Fruit fly (Drosophila melanogaster) whole organism, embryonic: ENCODE results near the gene CG9970.

Experiments
- vnd ChIP-seq: fragments of 200-800 bp; sonication (Bioruptor generic); IDR thresholded peaks from 3 replicates; pipeline ENCODE4 v1.3.6; 2022; ENCODE audit warnings: missing biosample characterization, missing genetic modification characterization; ENCODE audit not compliant: partially characterized antibody
- wor ChIP-seq: fragments of 200-800 bp; sonication (Bioruptor generic); IDR thresholded peaks from 2 replicates; pipeline ENCODE4 v1.3.6; 2022; ENCODE audit warnings: missing biosample characterization, missing genetic modification characterization

DNA sequence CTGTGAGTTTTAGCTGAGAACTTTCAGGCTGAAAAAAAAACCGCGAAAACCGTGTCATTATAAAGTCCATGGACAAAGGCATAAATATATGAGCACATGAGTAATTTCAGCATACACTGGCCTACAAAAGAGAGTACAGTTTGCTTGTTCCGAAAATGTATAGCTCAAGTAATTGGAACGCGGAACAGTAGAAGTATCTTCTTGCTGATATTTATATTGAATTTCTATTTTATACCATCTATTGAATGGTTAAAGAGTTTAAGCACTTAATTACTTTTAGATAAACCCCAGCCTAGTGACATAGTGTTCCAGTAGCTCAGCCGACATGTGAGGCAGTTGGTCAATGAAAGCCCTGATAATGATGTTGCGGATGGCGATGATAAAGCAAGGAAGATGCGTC is 49.6 kb downstream of the CG9970 start:
- TF ChIP-seq wor (GFP tag; lab: Robert Waterston, UW) (no peak), vnd (GFP tag; lab: Robert Waterston, UW) (no peak)
